Fruit fly (Drosophila melanogaster) whole organism, prepupa: Measurements from ENCODE around the gene wfs1.
A peak's percentile ranks its signal among the peaks of the same experiment; 100 is the strongest.

ENCODE experiments used
- CG10631 ChIP-seq: fragments of 200-800 bp; sonication (Bioruptor generic); optimal IDR thresholded peaks from 2 replicates; lab custom pipeline; 2016; ENCODE audit warnings: missing biosample characterization, missing genetic modification characterization
- CG10669 ChIP-seq: fragments of 200-800 bp; sonication (Bioruptor generic); optimal IDR thresholded peaks from 3 replicates; lab custom pipeline; 2018; ENCODE audit warnings: missing biosample characterization, mild to moderate bottlenecking, missing genetic modification characterization, moderate library complexity
- CG11294 ChIP-seq: fragments of 200-800 bp; sonication (Bioruptor generic); IDR thresholded peaks from 2 replicates; pipeline ENCODE4 v1.3.6; 2022; ENCODE audit warnings: missing biosample characterization, missing genetic modification characterization
- CG15336 ChIP-seq: fragments of 200-800 bp; sonication (Bioruptor generic); IDR thresholded peaks from 2 replicates; pipeline ENCODE4 v1.3.6; 2022; ENCODE audit warnings: missing biosample characterization, missing genetic modification characterization
- CG1621 ChIP-seq: fragments of 200-800 bp; sonication (Bioruptor generic); optimal IDR thresholded peaks from 3 replicates; lab custom pipeline; 2018; ENCODE audit warnings: missing biosample characterization, mild to moderate bottlenecking, missing genetic modification characterization
- CG16779 ChIP-seq: fragments of 200-800 bp; sonication (Bioruptor generic); optimal IDR thresholded peaks from 3 replicates; lab custom pipeline; 2017; ENCODE audit warnings: missing biosample characterization, mild to moderate bottlenecking, missing genetic modification characterization
- CG3032 ChIP-seq: fragments of 200-800 bp; optimal IDR thresholded peaks from 2 replicates; lab custom pipeline; 2019; ENCODE audit warnings: missing biosample characterization, mild to moderate bottlenecking, missing genetic modification characterization, moderate library complexity
- CG32006 ChIP-seq: fragments of 200-800 bp; sonication (Bioruptor generic); optimal IDR thresholded peaks from 3 replicates; lab custom pipeline; 2017; ENCODE audit warnings: missing biosample characterization, mild to moderate bottlenecking, missing genetic modification characterization
- CG34406 ChIP-seq: fragments of 200-800 bp; sonication (Bioruptor generic); optimal IDR thresholded peaks from 3 replicates; lab custom pipeline; 2016; ENCODE audit warnings: missing biosample characterization, missing genetic modification characterization
- CG3919 ChIP-seq: fragments of 200-800 bp; sonication (Bioruptor generic); optimal IDR thresholded peaks from 3 replicates; lab custom pipeline; 2016; ENCODE audit warnings: missing biosample characterization, missing genetic modification characterization
- CG4318 ChIP-seq: fragments of 200-800 bp; sonication (Bioruptor generic); optimal IDR thresholded peaks from 3 replicates; lab custom pipeline; 2017; ENCODE audit warnings: missing biosample characterization, mild to moderate bottlenecking, missing genetic modification characterization
- CG6163 ChIP-seq: fragments of 200-800 bp; sonication (Bioruptor generic); IDR thresholded peaks from 3 replicates; pipeline ENCODE4 v1.3.6; 2022; ENCODE audit warnings: missing biosample characterization, missing genetic modification characterization
- CG6276 ChIP-seq: fragments of 200-800 bp; sonication (Bioruptor generic); optimal IDR thresholded peaks from 2 replicates; lab custom pipeline; 2017; ENCODE audit warnings: missing biosample characterization, mild to moderate bottlenecking, missing genetic modification characterization
- CG6808 ChIP-seq: fragments of 200-800 bp; sonication (Bioruptor generic); optimal IDR thresholded peaks from 3 replicates; lab custom pipeline; 2017; ENCODE audit warnings: missing biosample characterization, missing genetic modification characterization, mild to moderate bottlenecking, moderate library complexity, missing genetic modification reagents
- CG6854 ChIP-seq: fragments of 200-800 bp; sonication (Bioruptor generic); optimal IDR thresholded peaks from 2 replicates; lab custom pipeline; 2017; ENCODE audit warnings: missing biosample characterization, mild to moderate bottlenecking, missing genetic modification characterization
- CG7368 ChIP-seq: fragments of 200-800 bp; sonication (Bioruptor generic); optimal IDR thresholded peaks from 3 replicates; lab custom pipeline; 2016; ENCODE audit warnings: missing biosample characterization, missing genetic modification characterization
- CG8119 ChIP-seq: fragments of 200-800 bp; sonication (Bioruptor generic); IDR thresholded peaks from 3 replicates; pipeline ENCODE4 v1.3.6; 2022; ENCODE audit warnings: missing biosample characterization, missing genetic modification characterization
- CG8319 ChIP-seq: fragments of 200-800 bp; sonication (Bioruptor generic); optimal IDR thresholded peaks from 3 replicates; lab custom pipeline; 2016; ENCODE audit warnings: missing biosample characterization, missing genetic modification characterization
- CG8632 ChIP-seq: fragments of 200-800 bp; sonication (Bioruptor generic); optimal IDR thresholded peaks from 3 replicates; lab custom pipeline; 2016; ENCODE audit warnings: missing biosample characterization, missing genetic modification characterization
- Eip75B ChIP-seq: fragments of 200-800 bp; sonication (Bioruptor generic); optimal IDR thresholded peaks from 3 replicates; lab custom pipeline; 2016; ENCODE audit warnings: missing biosample characterization, missing genetic modification characterization
- Eip78C ChIP-seq: fragments of 200-800 bp; sonication (Bioruptor generic); peaks from one replicate; lab custom pipeline; 2016; ENCODE audit warnings: missing biosample characterization, missing genetic modification characterization
- Eip93F ChIP-seq: fragments of 200-800 bp; sonication (Bioruptor generic); optimal IDR thresholded peaks from 2 replicates; lab custom pipeline; 2016; ENCODE audit warnings: missing biosample characterization, mild to moderate bottlenecking, missing genetic modification characterization
- Ets21C ChIP-seq: fragments of 200-800 bp; sonication (Bioruptor generic); optimal IDR thresholded peaks from 3 replicates; lab custom pipeline; 2016; ENCODE audit warnings: missing biosample characterization, missing genetic modification characterization
- Ets96B ChIP-seq: fragments of 200-800 bp; optimal IDR thresholded peaks from 2 replicates; lab custom pipeline; 2019; ENCODE audit warnings: missing biosample characterization, mild to moderate bottlenecking, missing genetic modification characterization, moderate library complexity
- Gug ChIP-seq: fragments of 200-800 bp; sonication (Bioruptor generic); IDR thresholded peaks from 2 replicates; pipeline ENCODE4 v1.3.6; 2022; ENCODE audit warnings: missing biosample characterization, missing genetic modification characterization
- Hr38 ChIP-seq: sonication (Bioruptor generic); optimal IDR thresholded peaks from 2 replicates; lab custom pipeline; 2016; ENCODE audit warnings: missing biosample characterization, missing genetic modification characterization
- Hr4 ChIP-seq: fragments of 200-800 bp; sonication (Bioruptor generic); optimal IDR thresholded peaks from 3 replicates; lab custom pipeline; 2016; ENCODE audit warnings: missing biosample characterization, missing genetic modification characterization
- Lpt ChIP-seq: fragments of 200-800 bp; sonication (Bioruptor generic); optimal IDR thresholded peaks from 3 replicates; lab custom pipeline; 2016; ENCODE audit warnings: missing biosample characterization, missing genetic modification characterization
- Met ChIP-seq: fragments of 200-800 bp; sonication (Bioruptor generic); optimal IDR thresholded peaks from 3 replicates; lab custom pipeline; 2016; ENCODE audit warnings: missing biosample characterization, missing genetic modification characterization
- OdsH ChIP-seq: fragments of 200-800 bp; sonication (Bioruptor generic); optimal IDR thresholded peaks from 3 replicates; lab custom pipeline; 2016; ENCODE audit warnings: missing biosample characterization, missing genetic modification characterization
- Sox102F ChIP-seq: fragments of 200-800 bp; sonication (Bioruptor generic); optimal IDR thresholded peaks from 2 replicates; lab custom pipeline; 2016; ENCODE audit warnings: missing biosample characterization, mild to moderate bottlenecking, missing genetic modification characterization
- Sox14 ChIP-seq: fragments of 200-800 bp; sonication (Bioruptor generic); optimal IDR thresholded peaks from 3 replicates; lab custom pipeline; 2016; ENCODE audit warnings: missing biosample characterization, missing genetic modification characterization
- Sox15 ChIP-seq: fragments of 200-800 bp; sonication (Bioruptor generic); optimal IDR thresholded peaks from 3 replicates; lab custom pipeline; 2016; ENCODE audit warnings: missing biosample characterization, missing genetic modification characterization
- achi ChIP-seq: fragments of 200-800 bp; sonication (Bioruptor generic); optimal IDR thresholded peaks from 3 replicates; lab custom pipeline; 2016; ENCODE audit warnings: missing biosample characterization, missing genetic modification characterization
- acj6 ChIP-seq: fragments of 200-800 bp; sonication (Bioruptor generic); optimal IDR thresholded peaks from 3 replicates; lab custom pipeline; 2016; ENCODE audit warnings: missing biosample characterization, missing genetic modification characterization
- cyc ChIP-seq: fragments of 200-800 bp; sonication (Bioruptor generic); optimal IDR thresholded peaks from 3 replicates; lab custom pipeline; 2016; ENCODE audit warnings: missing biosample characterization, missing genetic modification characterization
- dac ChIP-seq: fragments of 200-800 bp; sonication (Bioruptor generic); optimal IDR thresholded peaks from 2 replicates; lab custom pipeline; 2017; ENCODE audit warnings: missing biosample characterization, mild to moderate bottlenecking, missing genetic modification characterization
- eg ChIP-seq: fragments of 200-800 bp; sonication (Bioruptor generic); IDR thresholded peaks from 3 replicates; pipeline ENCODE4 v1.3.6; 2022; ENCODE audit warnings: missing biosample characterization, missing genetic modification characterization
- esn ChIP-seq: fragments of 200-800 bp; sonication (Bioruptor generic); optimal IDR thresholded peaks from 2 replicates; lab custom pipeline; 2016; ENCODE audit warnings: missing biosample characterization, mild to moderate bottlenecking, missing genetic modification characterization, moderate library complexity
- fd59A ChIP-seq: fragments of 200-800 bp; sonication (Bioruptor generic); optimal IDR thresholded peaks from 2 replicates; lab custom pipeline; 2017; ENCODE audit warnings: missing biosample characterization, mild to moderate bottlenecking, missing genetic modification characterization, missing genetic modification reagents
- fd85E ChIP-seq: fragments of 200-800 bp; sonication (Bioruptor generic); optimal IDR thresholded peaks from 3 replicates; lab custom pipeline; 2016; ENCODE audit warnings: missing biosample characterization, missing genetic modification characterization
- fkh ChIP-seq: fragments of 200-800 bp; sonication (Bioruptor generic); optimal IDR thresholded peaks from 3 replicates; lab custom pipeline; 2017; ENCODE audit warnings: missing biosample characterization, mild to moderate bottlenecking, missing genetic modification characterization, moderate library complexity
- lz ChIP-seq: fragments of 200-800 bp; sonication (Bioruptor generic); optimal IDR thresholded peaks from 3 replicates; lab custom pipeline; 2016; ENCODE audit warnings: missing biosample characterization, missing genetic modification characterization
- net ChIP-seq: fragments of 200-800 bp; sonication (Bioruptor generic); optimal IDR thresholded peaks from 3 replicates; lab custom pipeline; 2016; ENCODE audit warnings: missing biosample characterization, missing genetic modification characterization
- pdm3 ChIP-seq: fragments of 200-800 bp; sonication (Bioruptor generic); optimal IDR thresholded peaks from 3 replicates; lab custom pipeline; 2016; ENCODE audit warnings: missing biosample characterization, missing genetic modification characterization
- salr ChIP-seq, 2 experiments: fragments of 200-800 bp; sonication (Bioruptor generic); optimal IDR thresholded peaks; 3 replicates each; lab custom pipeline; 2016 to 2018; ENCODE audit warnings: missing biosample characterization in 2 of 2, missing genetic modification characterization in 2 of 2, mild to moderate bottlenecking in 1 of 2
- ss ChIP-seq, 2 experiments: fragments of 200-800 bp; sonication (Bioruptor generic); optimal IDR thresholded peaks; 2 replicates in 1 of 2; 3 replicates in 1 of 2; lab custom pipeline; 2017 to 2018; ENCODE audit warnings: mild to moderate bottlenecking in 2 of 2, missing biosample characterization in 2 of 2, missing genetic modification characterization in 2 of 2, moderate library complexity in 1 of 2
- svp ChIP-seq: fragments of 200-800 bp; sonication (Bioruptor generic); peaks from one replicate; lab custom pipeline; 2016; ENCODE audit warnings: missing biosample characterization, missing genetic modification characterization
- topi ChIP-seq: fragments of 200-800 bp; sonication (Bioruptor generic); optimal IDR thresholded peaks from 3 replicates; lab custom pipeline; 2016; ENCODE audit warnings: missing biosample characterization, missing genetic modification characterization
- vri ChIP-seq: fragments of 200-800 bp; sonication (Bioruptor generic); optimal IDR thresholded peaks from 3 replicates; lab custom pipeline; 2016; ENCODE audit warnings: missing biosample characterization, mild to moderate bottlenecking, missing genetic modification characterization

Gene wfs1

dm6 chr3R:22669121-22669520, 21.1 kb downstream of the wfs1 start:
- TF ChIP-seq cyc, result no peak
- TF ChIP-seq CG3032 (tag; lab: Kevin White, UChicago), result no peak
- TF ChIP-seq Met (GFP tag; lab: Kevin White, UChicago), result no peak
- peak; percentile 81 for TF ChIP-seq fkh (GFP tag; lab: Kevin White, UChicago)
- no peak for TF ChIP-seq Ets21C
- no peak for TF ChIP-seq CG15336 (GFP tag; lab: Robert Waterston, UW)
- no peak for TF ChIP-seq dac (GFP tag; lab: Kevin White, UChicago)
- TF ChIP-seq topi, result no peak

- peak; percentile 18 for TF ChIP-seq Sox14 (GFP tag; lab: Kevin White, UChicago)
- TF ChIP-seq eg, result peak; percentile 57
- TF ChIP-seq OdsH, result peak; percentile 60
- peak; percentile 38 for TF ChIP-seq CG6276 (GFP tag; lab: Kevin White, UChicago)
- peak; percentile 0 for TF ChIP-seq Sox102F (GFP tag; lab: Kevin White, UChicago)
- TF ChIP-seq CG8119 (GFP tag; lab: Robert Waterston, UW), result peak; percentile 76
- TF ChIP-seq CG10669, result no peak
- 0 out of 2 replicates have a peak, but pooled peaks have one; percentile 27 for TF ChIP-seq Gug (GFP tag; lab: Robert Waterston, UW)
- peak; percentile 46 for TF ChIP-seq CG34406 (GFP tag; lab: Kevin White, UChicago)
- TF ChIP-seq pdm3, result peak; percentile 51
- peak; percentile 69 for TF ChIP-seq svp
- TF ChIP-seq CG15336 (GFP tag; lab: Robert Waterston, UW), result peak; percentile 80
- no peak for TF ChIP-seq CG6854 (GFP tag; lab: Kevin White, UChicago)
- TF ChIP-seq cyc, result no peak
- peak; percentile 10 for TF ChIP-seq Sox15 (GFP tag; lab: Kevin White, UChicago)
- peak; percentile 14; the same call in 1 of the 2 replicates for TF ChIP-seq CG11294 (GFP tag; lab: Robert Waterston, UW)
- TF ChIP-seq vri, result no peak
- no peak for TF ChIP-seq Ets21C
- TF ChIP-seq Hr38 (GFP tag; lab: Kevin White, UChicago), result no peak
- TF ChIP-seq acj6 (GFP tag; lab: Kevin White, UChicago), result peak; percentile 50
- peak; percentile 69 for TF ChIP-seq CG32006 (GFP tag; lab: Kevin White, UChicago)
- no peak for TF ChIP-seq CG16779 (tag; lab: Kevin White, UChicago)
- TF ChIP-seq CG1621, result no peak
- TF ChIP-seq lz, result no peak
- no peak for TF ChIP-seq CG8319
- peak; percentile 92 for TF ChIP-seq Eip78C (GFP tag; lab: Kevin White, UChicago)
- TF ChIP-seq CG6808, result no peak
- TF ChIP-seq Eip93F (GFP tag; lab: Kevin White, UChicago), result no peak
- TF ChIP-seq CG6163, result peak; percentile 70
- peak; percentile 48 for TF ChIP-seq CG4318 (GFP tag; lab: Kevin White, UChicago)
- peak; percentile 16 for TF ChIP-seq Ets96B
- no peak for TF ChIP-seq ss (GFP tag; optimal IDR thresholded peaks at IDR 0.05; lab: Kevin White, UChicago)
- TF ChIP-seq net, result peak; percentile 48
- TF ChIP-seq CG7368 (GFP tag; lab: Kevin White, UChicago), result peak; percentile 6
- peak; percentile 44 for TF ChIP-seq CG8632 (GFP tag; lab: Kevin White, UChicago)
- peak; percentile 53 for TF ChIP-seq achi (GFP tag; lab: Kevin White, UChicago)
- peak; percentile 54 for TF ChIP-seq CG3919 (GFP tag; lab: Kevin White, UChicago)
- peak in 1 of 2 experiments; percentile 37 for TF ChIP-seq salr (GFP tag; optimal IDR thresholded peaks at IDR 0.05; lab: Kevin White, UChicago)
- TF ChIP-seq topi, result peak; percentile 19
- no peak for TF ChIP-seq Lpt (GFP tag; lab: Kevin White, UChicago)
- TF ChIP-seq Met (GFP tag; lab: Kevin White, UChicago), result peak; percentile 31
- TF ChIP-seq CG10631 (GFP tag; lab: Kevin White, UChicago), result peak; percentile 8
- TF ChIP-seq esn (GFP tag; lab: Kevin White, UChicago), result peak; percentile 29
- no peak for TF ChIP-seq dac (GFP tag; lab: Kevin White, UChicago)
- no peak for TF ChIP-seq fd59A
- TF ChIP-seq fd85E (GFP tag; lab: Kevin White, UChicago), result no peak
- TF ChIP-seq Hr4, result peak; percentile 70
- TF ChIP-seq Eip75B (GFP tag; lab: Kevin White, UChicago), result no peak
- TF ChIP-seq fkh (GFP tag; lab: Kevin White, UChicago), result no peak
Observed at dm6 chr3R:22668622-22669021, 21.6 kb downstream of the wfs1 start.
